Fruit fly (Drosophila melanogaster) whole organism, prepupa: ENCODE measurements around the gene CG14286.

Source experiments
- Blimp-1 ChIP-seq: fragments of 200-800 bp; sonication (Bioruptor generic); optimal IDR thresholded peaks from 3 replicates; lab custom pipeline; 2017; ENCODE audit warnings: missing biosample characterization, missing genetic modification characterization, mild to moderate bottlenecking, moderate library complexity, missing genetic modification reagents
- CG32006 ChIP-seq: fragments of 200-800 bp; sonication (Bioruptor generic); optimal IDR thresholded peaks from 3 replicates; lab custom pipeline; 2017; ENCODE audit warnings: missing biosample characterization, mild to moderate bottlenecking, missing genetic modification characterization
- CG6163 ChIP-seq: fragments of 200-800 bp; sonication (Bioruptor generic); IDR thresholded peaks from 3 replicates; pipeline ENCODE4 v1.3.6; 2022; ENCODE audit warnings: missing biosample characterization, missing genetic modification characterization
- Eip75B ChIP-seq: fragments of 200-800 bp; sonication (Bioruptor generic); optimal IDR thresholded peaks from 3 replicates; lab custom pipeline; 2016; ENCODE audit warnings: missing biosample characterization, missing genetic modification characterization
- Eip78C ChIP-seq: fragments of 200-800 bp; sonication (Bioruptor generic); peaks from one replicate; lab custom pipeline; 2016; ENCODE audit warnings: missing biosample characterization, missing genetic modification characterization
- Hr39 ChIP-seq: fragments of 200-800 bp; sonication (Bioruptor generic); optimal IDR thresholded peaks from 2 replicates; lab custom pipeline; 2016; ENCODE audit warnings: missing biosample characterization, missing genetic modification characterization
- Met ChIP-seq: fragments of 200-800 bp; sonication (Bioruptor generic); optimal IDR thresholded peaks from 3 replicates; lab custom pipeline; 2016; ENCODE audit warnings: missing biosample characterization, missing genetic modification characterization
- achi ChIP-seq: fragments of 200-800 bp; sonication (Bioruptor generic); optimal IDR thresholded peaks from 3 replicates; lab custom pipeline; 2016; ENCODE audit warnings: missing biosample characterization, missing genetic modification characterization
- fd59A ChIP-seq: fragments of 200-800 bp; sonication (Bioruptor generic); optimal IDR thresholded peaks from 2 replicates; lab custom pipeline; 2017; ENCODE audit warnings: missing biosample characterization, mild to moderate bottlenecking, missing genetic modification characterization, missing genetic modification reagents

dm6 chr3R:18980863-18981536 is 42.9 kb upstream of the CG14286 start, which contains the start of the genes dnk and Smu1:
- TF ChIP-seq Eip78C, result no peak
- TF ChIP-seq achi (GFP tag; lab: Kevin White, UChicago), result no peak
- TF ChIP-seq Blimp-1 (GFP tag; lab: Kevin White, UChicago), result no peak
- no peak for TF ChIP-seq Hr39 (GFP tag; lab: Kevin White, UChicago)
- TF ChIP-seq CG6163, result peak; percentile 65; the same call in 2 of the 3 replicates
- no peak for TF ChIP-seq CG32006 (GFP tag; lab: Kevin White, UChicago)
- TF ChIP-seq Eip75B (GFP tag; lab: Kevin White, UChicago), result no peak
- peak; percentile 23 for TF ChIP-seq Met (GFP tag; lab: Kevin White, UChicago)
- TF ChIP-seq fd59A, result no peak
